Worm (Caenorhabditis elegans) whole organism, young adult: ENCODE data around the gene lst-6.

Experiments
- B0261.1 ChIP-seq: sonication (generic microtip); optimal IDR thresholded peaks from 2 replicates; lab custom pipeline; 2016; ENCODE audit warnings: mild to moderate bottlenecking, missing genetic modification characterization, moderate library complexity, missing compliant biosample characterization
- F10E7.11 ChIP-seq: sonication (generic microtip); optimal IDR thresholded peaks from 2 replicates; lab custom pipeline; 2017; ENCODE audit warnings: mild to moderate bottlenecking, missing genetic modification characterization, moderate library complexity, missing compliant biosample characterization
- F22D6.2 ChIP-seq: sonication (generic microtip); optimal IDR thresholded peaks from 2 replicates; lab custom pipeline; 2016; ENCODE audit warnings: mild to moderate bottlenecking, missing genetic modification characterization, missing compliant biosample characterization
- F37B4.10 ChIP-seq: fragments of 200-800 bp; sonication (Bioruptor generic); IDR thresholded peaks from 2 replicates; pipeline ENCODE4 v1.3.6; 2022; ENCODE audit warnings: missing genetic modification characterization, missing compliant biosample characterization
- F39B2.1 ChIP-seq: fragments of 200-800 bp; sonication (Bioruptor generic); IDR thresholded peaks from 2 replicates; pipeline ENCODE4 v1.3.6; 2022; ENCODE audit warnings: missing genetic modification reagents, missing genetic modification characterization, missing compliant biosample characterization
- F49E8.2 ChIP-seq: sonication (generic microtip); optimal IDR thresholded peaks from 3 replicates; lab custom pipeline; 2017; ENCODE audit warnings: missing genetic modification characterization, mild to moderate bottlenecking, missing compliant biosample characterization, antibody characterized with exemption, moderate library complexity; ENCODE audit not compliant: insufficient read depth
- K12H6.12 ChIP-seq: fragments of 200-800 bp; sonication (Bioruptor generic); optimal IDR thresholded peaks from 2 replicates; lab custom pipeline; 2018; ENCODE audit warnings: mild to moderate bottlenecking, missing genetic modification characterization, missing compliant biosample characterization
- Y56A3A.18 ChIP-seq: fragments of 200-800 bp; sonication (Bioruptor generic); IDR thresholded peaks from 2 replicates; pipeline ENCODE4 v1.3.6; 2022; ENCODE audit warnings: missing genetic modification reagents, missing genetic modification characterization, missing compliant biosample characterization
- attf-3 ChIP-seq: fragments of 200-800 bp; sonication (Bioruptor generic); conservative IDR thresholded peaks from 2 replicates; pipeline ENCODE4 v1.3.6; 2022; ENCODE audit warnings: missing genetic modification reagents, missing genetic modification characterization, missing compliant biosample characterization
- bed-2 ChIP-seq: fragments of 200-800 bp; sonication (Bioruptor generic); IDR thresholded peaks from 2 replicates; pipeline ENCODE4 v1.3.6; 2022; ENCODE audit warnings: missing genetic modification reagents, missing genetic modification characterization, missing compliant biosample characterization
- ccch-3 ChIP-seq: fragments of 200-800 bp; sonication (Bioruptor generic); optimal IDR thresholded peaks from 2 replicates; lab custom pipeline; 2018; ENCODE audit warnings: mild to moderate bottlenecking, missing genetic modification characterization, missing compliant biosample characterization
- ceh-40 ChIP-seq: fragments of 200-800 bp; sonication (Bioruptor generic); IDR thresholded peaks from 2 replicates; pipeline ENCODE4 v1.3.6; 2022; ENCODE audit warnings: missing genetic modification characterization, missing compliant biosample characterization
- ceh-58 ChIP-seq: fragments of 200-800 bp; sonication (Bioruptor generic); IDR thresholded peaks from 2 replicates; pipeline ENCODE4 v1.3.6; 2022; ENCODE audit warnings: missing genetic modification characterization, missing compliant biosample characterization
- ceh-91 ChIP-seq: fragments of 200-800 bp; sonication (Bioruptor generic); IDR thresholded peaks from 2 replicates; pipeline ENCODE4 v1.3.6; 2022; ENCODE audit warnings: missing genetic modification reagents, missing genetic modification characterization, missing compliant biosample characterization
- dox-1 ChIP-seq: fragments of 200-800 bp; sonication (Bioruptor generic); IDR thresholded peaks from 2 replicates; pipeline ENCODE4 v1.3.6; 2022; ENCODE audit warnings: missing genetic modification reagents, missing genetic modification characterization, missing compliant biosample characterization
- egl-18 ChIP-seq: fragments of 200-800 bp; sonication (Bioruptor generic); IDR thresholded peaks from 2 replicates; pipeline ENCODE4 v1.3.6; 2022; ENCODE audit warnings: missing genetic modification reagents, missing genetic modification characterization, missing compliant biosample characterization
- egl-44 ChIP-seq: fragments of 200-800 bp; sonication (Bioruptor generic); IDR thresholded peaks from 2 replicates; pipeline ENCODE4 v1.3.6; 2022; ENCODE audit warnings: missing genetic modification reagents, missing genetic modification characterization, missing compliant biosample characterization
- him-1 ChIP-seq: sonication (generic microtip); optimal IDR thresholded peaks from 2 replicates; lab custom pipeline; 2016; ENCODE audit warnings: missing genotype, missing genetic modification reagents, missing genetic modification characterization, missing compliant biosample characterization
- hlh-26 ChIP-seq: fragments of 200-800 bp; sonication (Bioruptor generic); conservative IDR thresholded peaks from 2 replicates; pipeline ENCODE4 v1.3.6; 2022; ENCODE audit warnings: missing genetic modification reagents, missing genetic modification characterization, missing compliant biosample characterization
- hrde-1 ChIP-seq: sonication (generic microtip); optimal IDR thresholded peaks from 2 replicates; lab custom pipeline; 2016; ENCODE audit warnings: missing genetic modification characterization, mild to moderate bottlenecking, missing compliant biosample characterization, moderate library complexity, missing genotype, missing genetic modification reagents, borderline replicate concordance
- hsf-1 ChIP-seq: fragments of 200-800 bp; sonication (Bioruptor generic); IDR thresholded peaks from 2 replicates; pipeline ENCODE4 v1.3.6; 2022; ENCODE audit warnings: missing genetic modification reagents, missing genetic modification characterization, missing compliant biosample characterization
- lag-1 ChIP-seq: fragments of 200-800 bp; sonication (Bioruptor generic); IDR thresholded peaks from 2 replicates; pipeline ENCODE4 v1.3.6; 2022; ENCODE audit warnings: missing genetic modification reagents, missing genetic modification characterization, missing compliant biosample characterization
- let-607 ChIP-seq, 2 experiments: fragments of 200-800 bp in 1 of 2; sonication (Bioruptor generic) in 1 of 2; sonication (generic microtip) in 1 of 2; optimal IDR thresholded peaks; 2 replicates each; lab custom pipeline; 2016 to 2018; ENCODE audit warnings: mild to moderate bottlenecking in 2 of 2, missing compliant biosample characterization in 2 of 2, missing genetic modification characterization in 2 of 2, moderate library complexity in 2 of 2, missing genotype in 1 of 2
- lin-26 ChIP-seq: fragments of 200-800 bp; sonication (Bioruptor generic); IDR thresholded peaks from 2 replicates; pipeline ENCODE4 v1.3.6; 2022; ENCODE audit warnings: missing genetic modification reagents, missing genetic modification characterization, missing compliant biosample characterization
- lin-35 ChIP-seq, 3 experiments: fragments of 150-350 bp in 2 of 3; sonication (generic microtip) in 1 of 3; optimal IDR thresholded peaks; 2 replicates each; lab custom pipeline; 2014 to 2018; ENCODE audit warnings: missing biosample characterization in 3 of 3, missing genetic modification characterization in 3 of 3, missing genetic modification reagents in 3 of 3
- lir-1 ChIP-seq: fragments of 200-800 bp; sonication (Bioruptor generic); conservative IDR thresholded peaks from 2 replicates; pipeline ENCODE4 v1.3.6; 2022; ENCODE audit warnings: missing genetic modification reagents, missing genetic modification characterization, missing compliant biosample characterization
- madf-10 ChIP-seq: sonication (generic microtip); optimal IDR thresholded peaks from 2 replicates; lab custom pipeline; 2016; ENCODE audit warnings: mild to moderate bottlenecking, missing genetic modification characterization, missing compliant biosample characterization
- mes-4 ChIP-seq: sonication (generic microtip); optimal IDR thresholded peaks from 2 replicates; lab custom pipeline; 2016; ENCODE audit warnings: missing genotype, missing genetic modification characterization, missing compliant biosample characterization
- nhr-27 ChIP-seq: fragments of 200-800 bp; sonication (Bioruptor generic); optimal IDR thresholded peaks from 2 replicates; lab custom pipeline; 2018; ENCODE audit warnings: mild to moderate bottlenecking, missing genetic modification characterization, moderate library complexity, missing compliant biosample characterization
- sdz-38 ChIP-seq: sonication (generic microtip); optimal IDR thresholded peaks from 2 replicates; lab custom pipeline; 2016; ENCODE audit warnings: missing genotype, missing genetic modification characterization, missing compliant biosample characterization
- snpc-4 ChIP-seq, 5 experiments: fragments of 150-350 bp in 1 of 5; sonication (generic microtip) in 4 of 5; optimal IDR thresholded peaks; 2 replicates each; lab custom pipeline; 2014 to 2018; ENCODE audit warnings: missing genetic modification characterization in 5 of 5, missing biosample characterization in 3 of 5, antibody characterized with exemption in 2 of 5, mild to moderate bottlenecking in 2 of 5, missing compliant biosample characterization in 2 of 5, missing genotype in 2 of 5, moderate library complexity in 2 of 5, missing genetic modification reagents in 1 of 5
- tbp1 ChIP-seq: fragments of 200-800 bp; sonication (Bioruptor generic); optimal IDR thresholded peaks from 2 replicates; lab custom pipeline; 2018; ENCODE audit warnings: mild to moderate bottlenecking, missing genetic modification characterization, missing compliant biosample characterization
- unc-130 ChIP-seq: sonication (generic microtip); optimal IDR thresholded peaks from 2 replicates; lab custom pipeline; 2016; ENCODE audit warnings: missing genetic modification reagents, missing genetic modification characterization, missing compliant biosample characterization
- unc-62 ChIP-seq: fragments of 150-350 bp; optimal IDR thresholded peaks from 2 replicates; lab custom pipeline; 2014; ENCODE audit warnings: missing biosample characterization, missing genetic modification reagents, missing genetic modification characterization
- xnd-1 ChIP-seq: sonication (generic microtip); optimal IDR thresholded peaks from 2 replicates; lab custom pipeline; 2016; ENCODE audit warnings: missing genotype, missing genetic modification reagents, missing genetic modification characterization, missing compliant biosample characterization
- zfh-2 ChIP-seq: fragments of 200-800 bp; sonication (Bioruptor generic); conservative IDR thresholded peaks from 2 replicates; pipeline ENCODE4 v1.3.6; 2022; ENCODE audit warnings: missing genetic modification reagents, missing genetic modification characterization, missing compliant biosample characterization
- zim-3 ChIP-seq: sonication (generic microtip); optimal IDR thresholded peaks from 2 replicates; lab custom pipeline; 2017; ENCODE audit warnings: mild to moderate bottlenecking, missing genetic modification characterization, moderate library complexity, missing compliant biosample characterization
- ztf-18 ChIP-seq: sonication (generic microtip); optimal IDR thresholded peaks from 2 replicates; lab custom pipeline; 2016; ENCODE audit warnings: missing genotype, mild to moderate bottlenecking, missing genetic modification characterization, missing compliant biosample characterization
- ztf-22 ChIP-seq: fragments of 200-800 bp; sonication (Bioruptor generic); optimal IDR thresholded peaks from 2 replicates; lab custom pipeline; 2018; ENCODE audit warnings: mild to moderate bottlenecking, missing genetic modification characterization, moderate library complexity, missing compliant biosample characterization
- ztf-25 ChIP-seq: fragments of 200-800 bp; sonication (Bioruptor generic); IDR thresholded peaks from 2 replicates; pipeline ENCODE4 v1.3.6; 2022; ENCODE audit warnings: missing genetic modification reagents, missing genetic modification characterization, missing compliant biosample characterization

Gene lst-6

ce11 chrII:6968191-6968675 is 54.1 kb downstream of the lst-6 start (continued):
- TF ChIP-seq let-607 (tag; optimal IDR thresholded peaks at IDR 0.05; lab: Kevin White, UChicago) (no peak), unc-62 (GFP tag; lab: Kevin White, UChicago) (no peak), F39B2.1 (GFP tag; lab: Robert Waterston, UW) (peak; percentile 53; the same call in 1 of the 2 replicates), tbp1 (peak; percentile 79), mes-4 (tag; lab: Kevin White, UChicago) (peak; percentile 56), xnd-1 (peak; percentile 55), Y56A3A.18 (0 out of 2 replicates have a peak, but pooled peaks have one; percentile 84), ztf-25 (peak; percentile 6; the same call in 1 of the 2 replicates), F10E7.11 (tag; lab: Kevin White, UChicago) (peak; percentile 79), unc-130 (GFP tag; lab: Kevin White, UChicago) (peak; percentile 85), F22D6.2 (tag; lab: Kevin White, UChicago) (no peak), him-1 (tag; lab: Kevin White, UChicago) (peak; percentile 47), egl-44 (GFP tag; lab: Robert Waterston, UW) (peak; percentile 90), bed-2 (GFP tag; lab: Robert Waterston, UW) (no peak), hrde-1 (peak; percentile 72), lag-1 (GFP tag; lab: Robert Waterston, UW) (no peak), lin-26 (peak; percentile 74; the same call in 1 of the 2 replicates), ceh-40 (GFP tag; lab: Robert Waterston, UW) (no peak), K12H6.12 (tag; lab: Kevin White, UChicago) (peak; percentile 39), lir-1 (GFP tag; lab: Robert Waterston, UW) (peak; percentile 65), F49E8.2 (peak; percentile 85), sdz-38 (tag; lab: Kevin White, UChicago) (no peak), ceh-58 (GFP tag; lab: Robert Waterston, UW) (no peak), F37B4.10 (GFP tag; lab: Robert Waterston, UW) (no peak), nhr-27 (tag; lab: Kevin White, UChicago) (peak; percentile 86), egl-18 (GFP tag; lab: Robert Waterston, UW) (0 out of 2 replicates have a peak, but pooled peaks have one; percentile 53), ccch-3 (GFP tag; lab: Kevin White, UChicago) (no peak), dox-1 (GFP tag; lab: Robert Waterston, UW) (peak; percentile 95), ztf-22 (peak; percentile 8), B0261.1 (tag; lab: Kevin White, UChicago) (peak; percentile 40), hlh-26 (GFP tag; lab: Robert Waterston, UW) (no peak), hsf-1 (GFP tag; lab: Robert Waterston, UW) (peak; percentile 58), zfh-2 (no peak; the same call in 1 of the 2 replicates), ztf-18 (tag; lab: Kevin White, UChicago) (peak; percentile 70), zim-3 (tag; lab: Kevin White, UChicago) (peak; percentile 21), ceh-91 (GFP tag; lab: Robert Waterston, UW) (peak; percentile 73)

ce11 chrII:6967618-6968017 is 54.7 kb downstream of the lst-6 start, which contains the start of gene eif-2Bgamma:
Gene eif-2Bgamma (minus strand): TSS chrII:6967648.
- TF ChIP-seq lin-35 (GFP tag; optimal IDR thresholded peaks at IDR 0.05; lab: Kevin White, UChicago) (peak in 1 of 3 experiments; percentile 56), attf-3 (GFP tag; lab: Robert Waterston, UW) (peak; percentile 95), madf-10 (no peak), B0261.1 (tag; lab: Kevin White, UChicago) (no peak), snpc-4 (GFP tag; optimal IDR thresholded peaks at IDR 0.05; lab: Kevin White, UChicago) (no peak), snpc-4 (tag; optimal IDR thresholded peaks at IDR 0.05; lab: Kevin White, UChicago) (peak in 1 of 4 experiments; percentile 52)
